Worm (Caenorhabditis elegans) whole organism, L4/young adult: ENCODE results near the gene F53A3.1.

Experiments used
- W03F9.2 ChIP-seq: fragments of 150-350 bp; optimal IDR thresholded peaks from 2 replicates; lab custom pipeline; 2014; ENCODE audit warnings: missing biosample characterization, missing genetic modification characterization
- dao-5 ChIP-seq: sonication (generic microtip); optimal IDR thresholded peaks from 2 replicates; lab custom pipeline; 2016; ENCODE audit warnings: missing genotype, missing genetic modification characterization, moderate library complexity, missing compliant biosample characterization
- him-1 ChIP-seq: sonication (generic microtip); optimal IDR thresholded peaks from 2 replicates; lab custom pipeline; 2016; ENCODE audit warnings: missing genotype, missing genetic modification reagents, missing genetic modification characterization, missing compliant biosample characterization

DNA sequence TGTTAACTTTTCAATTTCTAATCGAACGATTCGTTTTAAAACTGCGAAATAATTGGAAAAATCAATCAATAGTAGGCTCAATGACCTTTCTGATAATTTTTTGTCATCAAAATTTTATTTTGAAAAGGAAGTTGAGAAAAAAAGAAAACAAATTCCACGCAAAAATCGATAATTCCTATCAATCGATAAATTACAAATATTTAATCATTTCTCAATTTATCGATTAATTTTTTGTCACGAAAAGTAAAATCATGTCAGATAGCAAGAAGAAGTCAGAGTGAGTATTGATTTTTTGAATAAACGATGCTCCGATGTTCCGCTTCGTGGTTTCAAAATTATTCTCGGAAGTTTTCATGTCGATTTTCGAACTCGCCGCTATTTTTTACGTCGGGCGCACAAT, 49.6 kb downstream of the F53A3.1 start, which contains the start of the genes B0524.5 and B0524.2:
- TF ChIP-seq him-1 (tag; lab: Kevin White, UChicago) (no peak), W03F9.2 (tag; lab: Kevin White, UChicago) (no peak), dao-5 (tag; lab: Kevin White, UChicago) (no peak)
